Worm (Caenorhabditis elegans) whole organism, early embryonic: ENCODE results near the gene Y34F4.3.

Experiments
- B0310.2 ChIP-seq: sonication (generic microtip); optimal IDR thresholded peaks from 2 replicates; lab custom pipeline; 2016; ENCODE audit warnings: mild to moderate bottlenecking, missing genetic modification characterization, missing compliant biosample characterization
- F13C5.2 ChIP-seq: sonication (generic microtip); optimal IDR thresholded peaks from 2 replicates; lab custom pipeline; 2017; ENCODE audit warnings: mild to moderate bottlenecking, missing genetic modification characterization, inconsistent platforms, missing compliant biosample characterization
- aly-1 ChIP-seq: sonication (generic microtip); optimal IDR thresholded peaks from 2 replicates; lab custom pipeline; 2016; ENCODE audit warnings: missing genetic modification characterization, missing compliant biosample characterization
- ama-1 ChIP-seq: fragments of 150-350 bp; optimal IDR thresholded peaks from 2 replicates; lab custom pipeline; 2014
- ceh-13 ChIP-seq: fragments of 200-800 bp; sonication (Bioruptor generic); optimal IDR thresholded peaks from 2 replicates; lab custom pipeline; 2018; ENCODE audit warnings: mild to moderate bottlenecking, missing genetic modification characterization, missing compliant biosample characterization
- ceh-36 ChIP-seq: sonication (generic microtip); optimal IDR thresholded peaks from 2 replicates; lab custom pipeline; 2016; ENCODE audit warnings: missing genetic modification characterization, inconsistent platforms, missing compliant biosample characterization
- ets-7 ChIP-seq: sonication (generic microtip); optimal IDR thresholded peaks from 2 replicates; lab custom pipeline; 2016; ENCODE audit warnings: missing genotype, missing genetic modification characterization, missing compliant biosample characterization
- flt-1 ChIP-seq: fragments of 200-800 bp; sonication (Bioruptor generic); IDR thresholded peaks from 2 replicates; pipeline ENCODE4 v1.3.6; 2022; ENCODE audit warnings: missing genetic modification characterization, missing compliant biosample characterization
- hmbx-1 ChIP-seq: sonication (generic microtip); optimal IDR thresholded peaks from 2 replicates; lab custom pipeline; 2016; ENCODE audit warnings: mild to moderate bottlenecking, missing genetic modification characterization, missing compliant biosample characterization
- hmg-4 ChIP-seq: fragments of 200-800 bp; sonication (Bioruptor generic); optimal IDR thresholded peaks from 2 replicates; lab custom pipeline; 2018; ENCODE audit warnings: mild to moderate bottlenecking, missing genetic modification characterization, missing compliant biosample characterization
- hnd-1 ChIP-seq: sonication (generic microtip); optimal IDR thresholded peaks from 2 replicates; lab custom pipeline; 2016; ENCODE audit warnings: missing genetic modification characterization, missing compliant biosample characterization
- pes-1 ChIP-seq: fragments of 200-800 bp; sonication (Bioruptor generic); IDR thresholded peaks from 2 replicates; pipeline ENCODE4 v1.3.6; 2022; ENCODE audit warnings: missing genetic modification reagents, missing genetic modification characterization, missing compliant biosample characterization
- scrt-1 ChIP-seq: fragments of 200-800 bp; sonication (Bioruptor generic); IDR thresholded peaks from 2 replicates; pipeline ENCODE4 v1.3.6; 2022; ENCODE audit warnings: missing genetic modification characterization, missing compliant biosample characterization
- sea-1 ChIP-seq: fragments of 200-800 bp; sonication (Bioruptor generic); conservative IDR thresholded peaks from 2 replicates; pipeline ENCODE4 v1.3.6; 2022; ENCODE audit warnings: missing genetic modification characterization, missing compliant biosample characterization
- tbx-11 ChIP-seq: fragments of 200-800 bp; sonication (Bioruptor generic); IDR thresholded peaks from 2 replicates; pipeline ENCODE4 v1.3.6; 2022; ENCODE audit warnings: missing genetic modification characterization, missing compliant biosample characterization
- tbx-37 ChIP-seq: fragments of 200-800 bp; sonication (Bioruptor generic); conservative IDR thresholded peaks from 2 replicates; pipeline ENCODE4 v1.3.6; 2022; ENCODE audit warnings: missing genetic modification reagents, missing genetic modification characterization, missing compliant biosample characterization
- tra-4 ChIP-seq: sonication (generic microtip); optimal IDR thresholded peaks from 2 replicates; lab custom pipeline; 2017; ENCODE audit warnings: missing genetic modification characterization, missing compliant biosample characterization

The Y34F4.3 gene

ce11 chrIII:1016080-1016479, at the start of gene Y34F4.3:
Y34F4.3 (minus strand) TSS chrIII:1016180.
- TF ChIP-seq hmbx-1 (tag; lab: Kevin White, UChicago) (no peak), hnd-1 (tag; lab: Kevin White, UChicago) (no peak), ceh-36 (tag; lab: Kevin White, UChicago) (no peak), ets-7 (no peak), flt-1 (GFP tag; lab: Robert Waterston, UW) (no peak), tbx-11 (GFP tag; lab: Robert Waterston, UW) (no peak), tbx-37 (GFP tag; lab: Robert Waterston, UW) (no peak), B0310.2 (tag; lab: Kevin White, UChicago) (no peak), ama-1 (no peak), hmg-4 (GFP tag; lab: Kevin White, UChicago) (no peak), pes-1 (GFP tag; lab: Robert Waterston, UW) (no peak), ceh-13 (GFP tag; lab: Kevin White, UChicago) (no peak), sea-1 (GFP tag; lab: Robert Waterston, UW) (no peak), tra-4 (tag; lab: Kevin White, UChicago) (no peak), scrt-1 (no peak), aly-1 (tag; lab: Kevin White, UChicago) (no peak), F13C5.2 (tag; lab: Kevin White, UChicago) (no peak)

- TF ChIP-seq flt-1 (GFP tag; lab: Robert Waterston, UW): no peak
- no peak for TF ChIP-seq tbx-11 (GFP tag; lab: Robert Waterston, UW)
- TF ChIP-seq sea-1 (GFP tag; lab: Robert Waterston, UW): no peak
- no peak for TF ChIP-seq hmg-4 (GFP tag; lab: Kevin White, UChicago)
- TF ChIP-seq ceh-36 (tag; lab: Kevin White, UChicago): no peak
- TF ChIP-seq ets-7: no peak
- no peak for TF ChIP-seq B0310.2 (tag; lab: Kevin White, UChicago)
- no peak for TF ChIP-seq F13C5.2 (tag; lab: Kevin White, UChicago)
- no peak for TF ChIP-seq hnd-1 (tag; lab: Kevin White, UChicago)
- no peak for TF ChIP-seq ceh-13 (GFP tag; lab: Kevin White, UChicago)
- no peak for TF ChIP-seq hmbx-1 (tag; lab: Kevin White, UChicago)
- no peak for TF ChIP-seq ama-1
- TF ChIP-seq tra-4 (tag; lab: Kevin White, UChicago): no peak
- no peak for TF ChIP-seq aly-1 (tag; lab: Kevin White, UChicago)
- TF ChIP-seq tbx-37 (GFP tag; lab: Robert Waterston, UW): no peak
- no peak for TF ChIP-seq scrt-1
- no peak for TF ChIP-seq pes-1 (GFP tag; lab: Robert Waterston, UW)
Measured at ce11 chrIII:1059961-1060360, 44.0 kb upstream of the Y34F4.3 start, which contains the start of gene BE0003N10.6. BE0003N10.6 (minus strand) TSS chrIII:1060061.

ce11 chrIII:1058881-1059280, 42.9 kb upstream of the Y34F4.3 start:
- TF ChIP-seq ceh-13 (GFP tag; lab: Kevin White, UChicago): no peak
- TF ChIP-seq hmg-4 (GFP tag; lab: Kevin White, UChicago): no peak
- no peak for TF ChIP-seq tbx-11 (GFP tag; lab: Robert Waterston, UW)
- no peak for TF ChIP-seq tra-4 (tag; lab: Kevin White, UChicago)
- no peak for TF ChIP-seq ama-1
- TF ChIP-seq pes-1 (GFP tag; lab: Robert Waterston, UW): no peak
- no peak for TF ChIP-seq ceh-36 (tag; lab: Kevin White, UChicago)
- no peak for TF ChIP-seq B0310.2 (tag; lab: Kevin White, UChicago)
- no peak for TF ChIP-seq scrt-1
- no peak for TF ChIP-seq aly-1 (tag; lab: Kevin White, UChicago)
- no peak for TF ChIP-seq sea-1 (GFP tag; lab: Robert Waterston, UW)
- no peak for TF ChIP-seq tbx-37 (GFP tag; lab: Robert Waterston, UW)
- no peak for TF ChIP-seq hmbx-1 (tag; lab: Kevin White, UChicago)

DNA sequence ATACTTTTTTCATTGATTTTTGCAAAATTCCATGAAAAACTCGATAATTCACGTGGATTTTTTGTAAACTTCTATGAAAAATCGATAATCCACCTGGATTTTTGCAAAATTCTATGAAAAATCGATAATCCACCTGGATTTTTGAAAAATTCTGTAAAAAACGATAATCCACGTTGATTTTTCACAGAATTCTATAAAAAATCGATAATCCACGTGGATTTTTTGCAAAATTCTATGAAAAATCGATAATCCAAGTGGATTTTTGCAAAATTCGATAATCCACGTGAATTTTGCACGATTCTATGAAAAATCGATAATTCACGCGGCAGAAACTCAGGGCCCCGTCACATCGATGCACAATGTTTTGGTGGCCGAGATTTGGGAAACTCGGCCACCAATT, 42.1 kb upstream of the Y34F4.3 start:
- TF ChIP-seq scrt-1 (no peak), ceh-13 (GFP tag; lab: Kevin White, UChicago) (no peak), ets-7 (no peak), tbx-37 (GFP tag; lab: Robert Waterston, UW) (no peak), tbx-11 (GFP tag; lab: Robert Waterston, UW) (no peak), tra-4 (tag; lab: Kevin White, UChicago) (no peak), F13C5.2 (tag; lab: Kevin White, UChicago) (no peak), sea-1 (GFP tag; lab: Robert Waterston, UW) (no peak), flt-1 (GFP tag; lab: Robert Waterston, UW) (no peak), ceh-36 (tag; lab: Kevin White, UChicago) (no peak), hmg-4 (GFP tag; lab: Kevin White, UChicago) (no peak), ama-1 (no peak), pes-1 (GFP tag; lab: Robert Waterston, UW) (no peak)

ce11 chrIII:1054096-1054495, 38.1 kb upstream of the Y34F4.3 start:
- TF ChIP-seq pes-1 (GFP tag; lab: Robert Waterston, UW) (no peak), tbx-11 (GFP tag; lab: Robert Waterston, UW) (no peak), flt-1 (GFP tag; lab: Robert Waterston, UW) (no peak), hmg-4 (GFP tag; lab: Kevin White, UChicago) (peak; percentile 56), ama-1 (no peak), sea-1 (GFP tag; lab: Robert Waterston, UW) (no peak)

DNA sequence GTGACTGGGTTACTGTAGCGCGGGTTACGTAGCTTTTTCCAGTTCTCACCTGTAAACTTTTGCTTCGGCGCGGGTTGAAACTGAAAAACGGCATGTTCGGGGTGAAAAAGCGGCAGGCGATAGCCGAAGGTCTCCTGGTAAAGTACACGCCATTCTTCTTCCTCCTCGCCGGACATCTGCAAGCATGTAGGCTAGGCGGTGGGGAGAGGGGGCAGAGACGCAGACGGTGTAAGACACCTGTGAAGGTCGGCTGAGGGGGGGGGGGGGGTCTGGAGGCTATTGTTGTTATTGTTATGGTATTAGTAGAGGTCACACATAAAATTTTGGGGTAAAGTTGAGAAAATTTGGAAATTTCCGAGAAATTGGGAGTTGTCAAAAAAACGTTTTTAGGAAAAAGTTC, 37.1 kb upstream of the Y34F4.3 start, which contains the start of gene fbxo-11.2:
fbxo-11.2 (minus strand) TSS at position 176 of the 400 bp plus-strand sequence.
- TF ChIP-seq tra-4 (tag; lab: Kevin White, UChicago) (no peak), hnd-1 (tag; lab: Kevin White, UChicago) (no peak), ama-1 (no peak), tbx-11 (GFP tag; lab: Robert Waterston, UW) (no peak), scrt-1 (no peak), ceh-13 (GFP tag; lab: Kevin White, UChicago) (no peak), ceh-36 (tag; lab: Kevin White, UChicago) (no peak), tbx-37 (GFP tag; lab: Robert Waterston, UW) (no peak), flt-1 (GFP tag; lab: Robert Waterston, UW) (no peak), F13C5.2 (tag; lab: Kevin White, UChicago) (no peak), hmbx-1 (tag; lab: Kevin White, UChicago) (no peak), sea-1 (GFP tag; lab: Robert Waterston, UW) (no peak), aly-1 (tag; lab: Kevin White, UChicago) (no peak)
